Fruit fly (Drosophila melanogaster) Kc167 (cell line): ENCODE measurements around the gene Npc2g.

ENCODE experiments used
- Myc ChIP-seq: fragments of >200 bp; optimal IDR thresholded peaks from 2 replicates; lab custom pipeline; 2017; ENCODE audit warnings: missing external identifiers
- Sin3A ChIP-seq: fragments of >200 bp; optimal IDR thresholded peaks from 2 replicates; lab custom pipeline; 2018; ENCODE audit warnings: missing external identifiers
- h ChIP-seq: fragments of >200 bp; optimal IDR thresholded peaks from 3 replicates; lab custom pipeline; 2018; ENCODE audit warnings: missing external identifiers
- insv ChIP-seq: fragments of >200 bp; optimal IDR thresholded peaks from 3 replicates; lab custom pipeline; 2018; ENCODE audit warnings: missing external identifiers
- psq ChIP-seq: fragments of >200 bp; optimal IDR thresholded peaks from 2 replicates; lab custom pipeline; 2017; ENCODE audit warnings: missing external identifiers
- ttk ChIP-seq: sonication (Bioruptor generic); optimal IDR thresholded peaks from 2 replicates; lab custom pipeline; 2017; ENCODE audit warnings: missing external identifiers

- TF ChIP-seq Myc (lab: Kevin White, UChicago), result no peak
- no peak for TF ChIP-seq Sin3A (lab: Kevin White, UChicago)
- TF ChIP-seq psq (lab: Kevin White, UChicago), result no peak
- no peak for TF ChIP-seq insv (lab: Kevin White, UChicago)
- no peak for TF ChIP-seq ttk
- no peak for TF ChIP-seq h (lab: Kevin White, UChicago)
These were observed 14.0 kb downstream of the Npc2g start, which contains the start of gene CG11313 for dm6 chr3R:30731065-30731464.
